Worm (Caenorhabditis elegans): ENCODE data around the gene flcn-1.

- TF ChIP-seq che-1 (tag; optimal IDR thresholded peaks at IDR 0.05) (no peak), nfya-1 (tag; optimal IDR thresholded peaks at IDR 0.05) (no peak), ama-1 (optimal IDR thresholded peaks at IDR 0.05) (no peak), pqm-1 (tag; optimal IDR thresholded peaks at IDR 0.05) (no peak), sdc-2 (tag; optimal IDR thresholded peaks at IDR 0.05) (no peak), unc-3 (GFP tag; conservative IDR thresholded peaks at IDR 0.05) (no peak), unc-3 (tag; optimal IDR thresholded peaks at IDR 0.05) (no peak), ceh-34 (tag; optimal IDR thresholded peaks at IDR 0.05) (peak; percentile 14), gmeb-2 (tag; optimal IDR thresholded peaks at IDR 0.05) (no peak)
These were observed 11.3 kb downstream of the flcn-1 start for ce11 chrII:6939873-6940272.

All from whole organism, late embryonic.